Worm (Caenorhabditis elegans) whole organism, L1 larva: ENCODE results near the gene C10A4.9.
A peak's percentile ranks its signal among the peaks of the same experiment; 100 is the strongest.

Source experiments
- alr-1 ChIP-seq: fragments of 200-800 bp; sonication (Bioruptor generic); optimal IDR thresholded peaks from 2 replicates; lab custom pipeline; 2018; ENCODE audit warnings: borderline replicate concordance, mild to moderate bottlenecking, missing genetic modification characterization, missing compliant biosample characterization
- aly-2 ChIP-seq: fragments of 150-350 bp; optimal IDR thresholded peaks from 2 replicates; lab custom pipeline; 2014; ENCODE audit warnings: missing biosample characterization, missing genetic modification characterization
- ama-1 ChIP-seq: fragments of 150-350 bp; optimal IDR thresholded peaks from 2 replicates; lab custom pipeline; 2014
- blmp-1 ChIP-seq: fragments of 150-350 bp; optimal IDR thresholded peaks from 2 replicates; lab custom pipeline; 2014; ENCODE audit warnings: missing biosample characterization, missing genetic modification characterization
- ceh-8 ChIP-seq: fragments of 200-800 bp; sonication (Bioruptor generic); optimal IDR thresholded peaks from 2 replicates; lab custom pipeline; 2018; ENCODE audit warnings: mild to moderate bottlenecking, missing genetic modification characterization, moderate library complexity, missing compliant biosample characterization
- ceh-82 ChIP-seq, 3 experiments: fragments of 150-350 bp in 1 of 3; sonication (generic microtip) in 2 of 3; optimal IDR thresholded peaks; 2 replicates each; lab custom pipeline; 2014 to 2017; ENCODE audit warnings: missing biosample characterization in 3 of 3, missing genetic modification characterization in 3 of 3
- ceh-88 ChIP-seq: fragments of 200-800 bp; sonication (Bioruptor generic); IDR thresholded peaks from 2 replicates; pipeline ENCODE4 v1.3.6; 2022; ENCODE audit warnings: missing genetic modification characterization, missing compliant biosample characterization
- ces-1 ChIP-seq: fragments of 150-350 bp; optimal IDR thresholded peaks from 2 replicates; lab custom pipeline; 2014; ENCODE audit warnings: missing biosample characterization, missing genetic modification reagents, missing genetic modification characterization
- dpl-1 ChIP-seq, 3 experiments: fragments of 150-350 bp in 2 of 3; sonication (generic microtip) in 1 of 3; optimal IDR thresholded peaks; 2 replicates each; lab custom pipeline; 2014 to 2017; ENCODE audit warnings: missing biosample characterization in 3 of 3, missing genetic modification characterization in 3 of 3, missing genetic modification reagents in 3 of 3
- dsc-1 ChIP-seq: sonication (generic microtip); optimal IDR thresholded peaks from 2 replicates; lab custom pipeline; 2016; ENCODE audit warnings: mild to moderate bottlenecking, missing genetic modification characterization, missing compliant biosample characterization
- efl-3 ChIP-seq: fragments of 200-800 bp; sonication (Bioruptor generic); optimal IDR thresholded peaks from 2 replicates; lab custom pipeline; 2018; ENCODE audit warnings: mild to moderate bottlenecking, missing genetic modification characterization, missing compliant biosample characterization
- egl-13 ChIP-seq: sonication (generic microtip); optimal IDR thresholded peaks from 2 replicates; lab custom pipeline; 2016; ENCODE audit warnings: missing genotype, missing genetic modification reagents, missing genetic modification characterization, missing compliant biosample characterization
- elt-2 ChIP-seq: sonication (generic microtip); optimal IDR thresholded peaks from 2 replicates; lab custom pipeline; 2016; ENCODE audit warnings: missing genetic modification characterization, mild to moderate bottlenecking, inconsistent platforms, missing compliant biosample characterization, missing genetic modification reagents
- ets-5 ChIP-seq: fragments of 200-800 bp; sonication (Bioruptor generic); IDR thresholded peaks from 2 replicates; pipeline ENCODE4 v1.3.6; 2022; ENCODE audit warnings: missing genetic modification characterization, missing compliant biosample characterization
- fkh-8 ChIP-seq: sonication (generic microtip); optimal IDR thresholded peaks from 2 replicates; lab custom pipeline; 2016; ENCODE audit warnings: mild to moderate bottlenecking, missing genetic modification characterization, missing compliant biosample characterization
- grh-1 ChIP-seq: fragments of 200-800 bp; sonication (Bioruptor generic); IDR thresholded peaks from 2 replicates; pipeline ENCODE4 v1.3.6; 2022; ENCODE audit warnings: missing genetic modification reagents, missing genetic modification characterization, missing compliant biosample characterization
- hlh-4 ChIP-seq: sonication (generic microtip); optimal IDR thresholded peaks from 2 replicates; lab custom pipeline; 2016; ENCODE audit warnings: mild to moderate bottlenecking, missing genetic modification characterization, missing compliant biosample characterization
- hpl-2 ChIP-seq: fragments of 150-350 bp; optimal IDR thresholded peaks from 2 replicates; lab custom pipeline; 2014; ENCODE audit warnings: missing biosample characterization, missing genetic modification reagents, missing genetic modification characterization
- irx-1 ChIP-seq: sonication (generic microtip); optimal IDR thresholded peaks from 2 replicates; lab custom pipeline; 2016; ENCODE audit warnings: missing genetic modification characterization, missing compliant biosample characterization
- isw-1 ChIP-seq: fragments of 200-800 bp; sonication (Bioruptor generic); IDR thresholded peaks from 2 replicates; pipeline ENCODE4 v1.3.6; 2022; ENCODE audit warnings: missing genetic modification characterization, missing compliant biosample characterization
- jun-1 ChIP-seq: fragments of 150-350 bp; optimal IDR thresholded peaks from 2 replicates; lab custom pipeline; 2014; ENCODE audit warnings: missing biosample characterization, missing genetic modification reagents, missing genetic modification characterization
- lin-14 ChIP-seq: fragments of 200-800 bp; sonication (Bioruptor generic); optimal IDR thresholded peaks from 2 replicates; lab custom pipeline; 2018; ENCODE audit warnings: mild to moderate bottlenecking, missing genetic modification characterization, moderate library complexity, missing compliant biosample characterization
- lin-39 ChIP-seq: fragments of 150-350 bp; optimal IDR thresholded peaks from 2 replicates; lab custom pipeline; 2014; ENCODE audit warnings: missing biosample characterization, missing genetic modification reagents, missing genetic modification characterization
- lir-3 ChIP-seq: sonication (generic microtip); optimal IDR thresholded peaks from 2 replicates; lab custom pipeline; 2016; ENCODE audit warnings: mild to moderate bottlenecking, missing genetic modification characterization, moderate library complexity, missing compliant biosample characterization; ENCODE audit not compliant: poor library complexity
- lsy-2 ChIP-seq, 2 experiments: fragments of 150-350 bp; optimal IDR thresholded peaks; 2 replicates each; lab custom pipeline; 2014; ENCODE audit warnings: missing biosample characterization in 2 of 2, missing genetic modification characterization in 2 of 2
- mab-9 ChIP-seq: fragments of 200-800 bp; sonication (Bioruptor generic); IDR thresholded peaks from 2 replicates; pipeline ENCODE4 v1.3.6; 2022; ENCODE audit warnings: missing genetic modification reagents, missing genetic modification characterization, missing compliant biosample characterization
- mef-2 ChIP-seq: fragments of 150-350 bp; optimal IDR thresholded peaks from 2 replicates; lab custom pipeline; 2014; ENCODE audit warnings: missing biosample characterization, missing genetic modification characterization
- mep-1 ChIP-seq: fragments of 150-350 bp; optimal IDR thresholded peaks from 2 replicates; lab custom pipeline; 2014; ENCODE audit warnings: missing biosample characterization, missing genetic modification characterization
- nhr-11 ChIP-seq: fragments of 150-350 bp; optimal IDR thresholded peaks from 2 replicates; lab custom pipeline; 2014; ENCODE audit warnings: missing biosample characterization, missing genetic modification characterization
- nhr-20 ChIP-seq: sonication (generic microtip); optimal IDR thresholded peaks from 2 replicates; lab custom pipeline; 2016; ENCODE audit warnings: mild to moderate bottlenecking, missing genetic modification characterization, missing compliant biosample characterization
- nhr-47 ChIP-seq: sonication (generic microtip); optimal IDR thresholded peaks from 2 replicates; lab custom pipeline; 2016; ENCODE audit warnings: mild to moderate bottlenecking, missing genetic modification characterization, moderate library complexity, missing compliant biosample characterization
- nhr-71 ChIP-seq: sonication (generic microtip); optimal IDR thresholded peaks from 2 replicates; lab custom pipeline; 2016; ENCODE audit warnings: mild to moderate bottlenecking, missing genetic modification characterization, moderate library complexity, missing compliant biosample characterization
- nhr-76 ChIP-seq: sonication (generic microtip); optimal IDR thresholded peaks from 2 replicates; lab custom pipeline; 2017; ENCODE audit warnings: missing biosample characterization, missing genetic modification characterization
- nhr-77 ChIP-seq: fragments of 150-350 bp; optimal IDR thresholded peaks from 2 replicates; lab custom pipeline; 2014; ENCODE audit warnings: missing biosample characterization, missing genetic modification characterization
- nhr-84 ChIP-seq: sonication (generic microtip); optimal IDR thresholded peaks from 2 replicates; lab custom pipeline; 2017; ENCODE audit warnings: missing biosample characterization, missing genetic modification characterization
- pax-3 ChIP-seq: fragments of 200-800 bp; sonication (Bioruptor generic); optimal IDR thresholded peaks from 2 replicates; lab custom pipeline; 2018; ENCODE audit warnings: mild to moderate bottlenecking, missing genetic modification characterization, moderate library complexity, missing compliant biosample characterization
- rnt-1 ChIP-seq: sonication (generic microtip); optimal IDR thresholded peaks from 2 replicates; lab custom pipeline; 2016; ENCODE audit warnings: mild to moderate bottlenecking, missing genetic modification characterization, moderate library complexity, missing compliant biosample characterization
- skn-1 ChIP-seq: fragments of 150-350 bp; optimal IDR thresholded peaks from 2 replicates; lab custom pipeline; 2014; ENCODE audit warnings: missing biosample characterization, missing genetic modification characterization
- snu-23 ChIP-seq: sonication (generic microtip); optimal IDR thresholded peaks from 2 replicates; lab custom pipeline; 2016; ENCODE audit warnings: missing genetic modification characterization, missing compliant biosample characterization
- sox-4 ChIP-seq: sonication (generic microtip); optimal IDR thresholded peaks from 2 replicates; lab custom pipeline; 2016; ENCODE audit warnings: missing genetic modification characterization, missing compliant biosample characterization
- sptf-1 ChIP-seq: fragments of 150-350 bp; optimal IDR thresholded peaks from 2 replicates; lab custom pipeline; 2014; ENCODE audit warnings: missing biosample characterization, missing genetic modification characterization
- swsn-7 ChIP-seq: sonication (generic microtip); optimal IDR thresholded peaks from 2 replicates; lab custom pipeline; 2016; ENCODE audit warnings: missing genetic modification characterization, missing compliant biosample characterization
- unc-130 ChIP-seq: fragments of 150-350 bp; optimal IDR thresholded peaks from 2 replicates; lab custom pipeline; 2017; ENCODE audit warnings: missing biosample characterization, missing genetic modification characterization, inconsistent platforms
- unc-62 ChIP-seq: fragments of 150-350 bp; optimal IDR thresholded peaks from 2 replicates; lab custom pipeline; 2014; ENCODE audit warnings: missing biosample characterization, missing genetic modification reagents, missing genetic modification characterization
- unc-86 ChIP-seq: sonication (generic microtip); optimal IDR thresholded peaks from 2 replicates; lab custom pipeline; 2016; ENCODE audit warnings: missing genetic modification characterization, missing compliant biosample characterization
- xbp-1 ChIP-seq: sonication (generic microtip); optimal IDR thresholded peaks from 2 replicates; lab custom pipeline; 2016; ENCODE audit warnings: missing genetic modification characterization, missing compliant biosample characterization
- zag-1 ChIP-seq: fragments of 150-350 bp; optimal IDR thresholded peaks from 2 replicates; lab custom pipeline; 2014; ENCODE audit warnings: missing biosample characterization, missing genetic modification characterization
- ztf-4 ChIP-seq: fragments of 150-350 bp; optimal IDR thresholded peaks from 2 replicates; lab custom pipeline; 2014; ENCODE audit warnings: missing biosample characterization, missing genetic modification characterization

The C10A4.9 gene

ce11 chrX:7440102-7440501 is 19.4 kb downstream of the C10A4.9 start:
- TF ChIP-seq hlh-4 (tag; lab: Kevin White, UChicago) = no peak
- TF ChIP-seq sox-4 = no peak
- no peak for TF ChIP-seq unc-86 (tag; lab: Kevin White, UChicago)
- no peak for TF ChIP-seq lir-3 (tag; lab: Kevin White, UChicago)
- TF ChIP-seq efl-3 (GFP tag; lab: Kevin White, UChicago) = no peak
- TF ChIP-seq ceh-88 = no peak
- no peak for TF ChIP-seq swsn-7
- TF ChIP-seq ztf-4 = no peak
- no peak for TF ChIP-seq elt-2 (tag; lab: Kevin White, UChicago)
- no peak for TF ChIP-seq fkh-8 (tag; lab: Kevin White, UChicago)
- TF ChIP-seq mab-9 (GFP tag; lab: Robert Waterston, UW) = no peak
- TF ChIP-seq ama-1 = no peak
- TF ChIP-seq rnt-1 = no peak
- TF ChIP-seq skn-1 (tag; lab: Kevin White, UChicago) = no peak
- TF ChIP-seq unc-62 (GFP tag; lab: Kevin White, UChicago) = no peak

ce11 chrX:7442477-7442876 is 21.8 kb downstream of the C10A4.9 start, which contains the start of gene acl-12:
acl-12 (minus strand) TSS chrX:7442577.
- no peak for TF ChIP-seq irx-1 (tag; lab: Kevin White, UChicago)
- peak; percentile 32 for TF ChIP-seq rnt-1
- TF ChIP-seq snu-23 = peak; percentile 28
- no peak for TF ChIP-seq nhr-20 (tag; lab: Kevin White, UChicago)
- no peak for TF ChIP-seq pax-3 (tag; lab: Kevin White, UChicago)
- peak; percentile 1 for TF ChIP-seq mep-1 (tag; lab: Kevin White, UChicago)
- TF ChIP-seq lin-14 (GFP tag; lab: Kevin White, UChicago) = peak; percentile 46

ce11 chrX:7445734-7446133 is 25.1 kb downstream of the C10A4.9 start:
- TF ChIP-seq elt-2 (tag; lab: Kevin White, UChicago) (peak; percentile 51), ama-1 (no peak)

ce11 chrX:7446485-7446884 is 25.8 kb downstream of the C10A4.9 start:
- TF ChIP-seq zag-1 = no peak
- no peak for TF ChIP-seq hpl-2 (GFP tag; lab: Kevin White, UChicago)
- no peak for TF ChIP-seq xbp-1 (tag; lab: Kevin White, UChicago)
- no peak for TF ChIP-seq egl-13 (tag; lab: Kevin White, UChicago)
- no peak for TF ChIP-seq irx-1 (tag; lab: Kevin White, UChicago)
- no peak for TF ChIP-seq isw-1 (GFP tag; lab: Robert Waterston, UW)
- no peak for TF ChIP-seq jun-1
- TF ChIP-seq nhr-47 = peak; percentile 61
- TF ChIP-seq ceh-82 (tag; optimal IDR thresholded peaks at IDR 0.05; lab: Kevin White, UChicago) = no peak
- peak; percentile 11 for TF ChIP-seq lin-14 (GFP tag; lab: Kevin White, UChicago)
- TF ChIP-seq ztf-4 = no peak
- no peak for TF ChIP-seq nhr-84 (tag; lab: Kevin White, UChicago)
- TF ChIP-seq aly-2 (tag; lab: Kevin White, UChicago) = no peak
- TF ChIP-seq lsy-2 (tag; optimal IDR thresholded peaks at IDR 0.05; lab: Kevin White, UChicago) = peak in 1 of 2 experiments; percentile 7
- TF ChIP-seq nhr-76 (tag; lab: Kevin White, UChicago) = no peak
- no peak for TF ChIP-seq pax-3 (tag; lab: Kevin White, UChicago)
- no peak for TF ChIP-seq mef-2 (tag; lab: Kevin White, UChicago)
- TF ChIP-seq dpl-1 (GFP tag; optimal IDR thresholded peaks at IDR 0.05; lab: Kevin White, UChicago) = no peak
- no peak for TF ChIP-seq blmp-1 (tag; lab: Kevin White, UChicago)
- no peak for TF ChIP-seq sox-4
- peak; percentile 58 for TF ChIP-seq fkh-8 (tag; lab: Kevin White, UChicago)
- no peak for TF ChIP-seq ets-5 (GFP tag; lab: Robert Waterston, UW)
- TF ChIP-seq grh-1 (GFP tag; lab: Robert Waterston, UW) = no peak
- TF ChIP-seq nhr-77 (tag; lab: Kevin White, UChicago) = no peak
- no peak for TF ChIP-seq ceh-8 (GFP tag; lab: Kevin White, UChicago)
- no peak for TF ChIP-seq nhr-11 (tag; lab: Kevin White, UChicago)
- TF ChIP-seq alr-1 (tag; lab: Kevin White, UChicago) = no peak
- TF ChIP-seq lin-39 (tag; lab: Kevin White, UChicago) = no peak
- no peak for TF ChIP-seq unc-130 (tag; lab: Kevin White, UChicago)
- TF ChIP-seq nhr-71 (tag; lab: Kevin White, UChicago) = peak; percentile 54
- TF ChIP-seq unc-86 (tag; lab: Kevin White, UChicago) = no peak
- no peak for TF ChIP-seq ces-1 (GFP tag; lab: Kevin White, UChicago)
- TF ChIP-seq mab-9 (GFP tag; lab: Robert Waterston, UW) = no peak
- TF ChIP-seq dsc-1 (tag; lab: Kevin White, UChicago) = no peak
- no peak for TF ChIP-seq sptf-1
